Worm (Caenorhabditis elegans): ENCODE data around the gene erd-2.1.

erd-2.1 gene

DNA sequence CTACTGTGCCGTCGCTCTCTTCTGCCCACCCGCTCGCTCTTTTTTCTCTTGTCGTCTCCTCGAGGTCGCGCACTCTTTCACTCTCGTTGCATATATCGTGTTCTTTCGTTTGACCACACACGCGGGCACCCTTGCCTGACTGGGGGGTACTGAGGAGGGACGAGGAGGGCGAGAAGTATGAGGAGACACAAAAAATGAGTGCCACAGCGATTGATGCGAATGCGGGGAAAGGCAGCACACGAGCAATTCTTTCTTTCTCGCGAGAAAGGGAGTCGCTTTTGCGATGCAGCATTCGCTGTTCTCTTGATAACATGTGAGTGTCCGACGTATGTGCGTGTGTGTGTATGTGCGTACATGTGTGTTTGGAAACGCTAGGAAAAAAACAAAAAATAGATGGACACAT lies 29.9 kb upstream of the erd-2.1 start (continued):
- TF ChIP-seq unc-62 (GFP tag; optimal IDR thresholded peaks at IDR 0.05 in 1 of 2) = peak in 1 of 2 experiments; percentile 100
- TF ChIP-seq unc-62 (tag; optimal IDR thresholded peaks at IDR 0.05) = no peak
- no peak for TF ChIP-seq daf-12 (tag; optimal IDR thresholded peaks at IDR 0.05)
- TF ChIP-seq nhr-77 (tag; optimal IDR thresholded peaks at IDR 0.05) = peak; percentile 64
- no peak for TF ChIP-seq nhr-76 (tag; optimal IDR thresholded peaks at IDR 0.05)
- peak; percentile 94 for TF ChIP-seq mep-1 (tag; optimal IDR thresholded peaks at IDR 0.05)
- TF ChIP-seq gei-8 (GFP tag; optimal IDR thresholded peaks at IDR 0.05) = peak; percentile 27
- 0 out of 2 replicates have a peak, but pooled peaks have one; percentile 10 for TF ChIP-seq nhr-41 (GFP tag; IDR thresholded peaks at IDR 0.05)
- TF ChIP-seq F10B5.3 (tag; optimal IDR thresholded peaks at IDR 0.05) = peak; percentile 8
- peak; percentile 62 for TF ChIP-seq mes-2 (tag; optimal IDR thresholded peaks at IDR 0.05; ENCODE audit: poor library complexity, severe bottlenecking)
- TF ChIP-seq T26A8.4 (GFP tag; IDR thresholded peaks at IDR 0.05) = peak; percentile 63
- peak; percentile 40; the same call in 1 of the 2 replicates for TF ChIP-seq pha-4 (GFP tag; IDR thresholded peaks at IDR 0.05)
- TF ChIP-seq pha-4 (tag; optimal IDR thresholded peaks at IDR 0.05) = no peak
- TF ChIP-seq aha-1 (tag) = peak; percentile 97
- TF ChIP-seq lir-3 (tag; optimal IDR thresholded peaks at IDR 0.05) = no peak
- TF ChIP-seq nhr-25 (tag; optimal IDR thresholded peaks at IDR 0.05; ENCODE audit: borderline replicate concordance, insufficient read depth) = peak; percentile 75
- TF ChIP-seq Y48G9A.11 (GFP tag; IDR thresholded peaks at IDR 0.05) = no peak
- TF ChIP-seq mdl-1 (tag; optimal IDR thresholded peaks at IDR 0.05) = peak; percentile 93 to 97
- TF ChIP-seq hmg-1.1 (GFP tag; IDR thresholded peaks at IDR 0.05) = peak; percentile 91
- no peak for TF ChIP-seq lin-29 (GFP tag; IDR thresholded peaks at IDR 0.05)

DNA sequence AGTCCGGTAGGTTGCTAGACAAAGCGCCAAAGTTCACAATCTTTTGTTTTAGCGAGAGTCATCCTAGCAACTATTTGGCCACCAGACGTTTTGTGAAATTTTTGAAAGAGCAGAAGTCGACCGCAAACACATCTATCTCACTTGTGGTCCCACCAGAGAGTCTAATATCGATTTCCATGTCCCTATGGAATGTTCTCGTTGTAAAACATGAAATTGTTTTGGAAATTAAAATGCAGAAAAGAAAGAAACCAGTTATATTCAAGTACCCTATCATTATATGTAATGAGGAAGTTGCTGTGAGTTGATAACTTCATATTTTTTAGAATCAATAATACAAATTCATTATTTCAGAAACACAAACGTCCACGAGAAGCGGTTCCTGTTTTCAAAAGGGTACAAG lies 26.1 kb upstream of the erd-2.1 start:
- TF ChIP-seq aha-1 (tag) (peak; percentile 90), daf-19 (GFP tag; conservative IDR thresholded peaks at IDR 0.05) (no peak)

DNA sequence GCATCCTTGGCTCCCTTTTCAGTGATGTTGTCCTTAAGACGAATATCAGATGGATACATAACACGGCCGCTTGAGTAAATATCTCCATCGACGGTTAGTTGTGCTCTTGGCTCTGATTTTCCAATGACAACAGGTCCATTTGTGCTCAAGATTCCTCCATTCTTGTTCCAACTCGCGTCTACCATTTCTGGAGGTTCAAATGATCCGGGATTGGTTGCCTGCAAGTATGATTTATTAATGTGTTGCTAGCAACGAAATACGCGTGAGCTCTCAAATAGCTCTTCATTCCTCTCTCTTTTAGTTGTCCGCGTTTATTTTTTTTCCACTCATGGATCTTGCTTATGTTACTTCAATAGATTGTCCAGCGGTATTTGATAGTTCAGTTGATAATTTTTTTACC lies 25.1 kb upstream of the erd-2.1 start, which contains the start of gene arrd-28:
arrd-28 (plus strand) TSS at position 301 of the 400 bp plus-strand sequence.
- 0 out of 2 replicates have a peak, but pooled peaks have one; percentile 24 for TF ChIP-seq php-3 (GFP tag; IDR thresholded peaks at IDR 0.05)
- TF ChIP-seq egl-43 (GFP tag; IDR thresholded peaks at IDR 0.05) = no peak
- no peak for TF ChIP-seq hmg-1.1 (GFP tag; IDR thresholded peaks at IDR 0.05)

DNA sequence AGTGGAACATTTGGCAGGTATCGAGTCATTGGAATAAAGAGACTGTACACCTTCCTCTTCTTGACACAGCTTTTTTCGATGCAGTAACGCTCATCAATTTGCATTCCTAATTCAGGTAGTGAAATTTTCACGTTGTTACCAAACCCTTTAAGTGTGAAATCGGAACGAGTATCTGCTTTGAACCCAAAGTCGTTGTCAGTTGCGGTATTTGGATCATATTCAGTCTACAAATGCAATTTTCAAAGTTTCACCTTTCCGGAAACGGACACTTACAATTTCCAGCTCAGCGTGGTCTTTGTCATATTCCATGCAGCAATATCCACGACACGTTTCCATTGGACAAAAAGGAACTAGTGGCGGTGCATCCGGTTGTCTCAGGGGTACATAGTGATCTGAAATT lies 24.0 kb upstream of the erd-2.1 start:
- TF ChIP-seq aha-1 (tag) = peak; percentile 93
- no peak for TF ChIP-seq mdt-29 (GFP tag; IDR thresholded peaks at IDR 0.05)
- TF ChIP-seq mxl-2 (GFP tag; conservative IDR thresholded peaks at IDR 0.05) = no peak

DNA sequence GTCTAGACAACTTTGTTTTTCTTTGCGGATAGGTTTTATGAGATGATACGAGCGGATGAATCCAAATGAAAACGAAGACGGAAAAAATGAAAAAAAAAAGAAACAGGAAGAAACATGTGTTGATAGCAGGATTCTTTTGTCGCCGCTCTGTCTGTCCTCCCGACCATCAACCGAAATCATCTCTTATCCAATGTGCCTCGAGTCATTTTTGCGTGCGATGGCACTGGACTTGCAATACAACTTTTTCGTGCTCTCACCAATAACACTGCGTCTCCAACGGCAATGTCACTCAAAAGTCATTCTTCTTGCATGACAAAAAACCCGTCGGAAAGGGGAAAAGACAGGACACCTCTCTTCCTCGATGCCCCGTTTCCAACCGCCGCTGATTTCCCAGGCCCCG lies 17.7 kb upstream of the erd-2.1 start, which contains the start of gene ncs-4:
ncs-4 (plus strand) TSS at position 227 of the 400 bp plus-strand sequence.
- TF ChIP-seq zag-1 (tag; optimal IDR thresholded peaks at IDR 0.05) (no peak), daf-16 (GFP tag; optimal IDR thresholded peaks at IDR 0.05) (peak in 1 of 2 experiments; percentile 65), daf-16 (tag; optimal IDR thresholded peaks at IDR 0.05) (no peak), hlh-11 (tag; optimal IDR thresholded peaks at IDR 0.05) (peak; percentile 37), ceh-32 (tag; optimal IDR thresholded peaks at IDR 0.05; ENCODE audit: poor library complexity) (no peak)

DNA sequence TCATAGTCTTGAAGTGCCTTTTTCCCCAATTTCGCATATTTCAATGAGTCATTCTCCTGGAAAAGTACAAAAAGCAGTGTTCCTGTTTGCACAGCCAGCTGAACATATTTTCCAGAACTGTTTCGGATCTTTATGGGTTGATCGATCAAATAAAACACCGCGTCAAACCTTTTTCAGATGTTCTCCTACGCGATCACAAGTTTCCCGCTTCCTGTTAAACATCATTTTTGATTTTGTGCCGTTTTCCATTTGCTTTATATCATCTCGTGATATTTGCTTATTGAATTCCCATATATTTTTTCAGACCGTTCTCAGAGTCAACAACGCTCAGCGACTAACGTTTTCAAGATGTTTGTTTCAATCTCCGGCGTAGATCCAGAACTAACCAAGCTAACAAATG lies 16.1 kb upstream of the erd-2.1 start, which contains the start of gene C07A4.3:
C07A4.3 (plus strand) TSS at position 301 of the 400 bp plus-strand sequence.
- TF ChIP-seq lin-13 (GFP tag; optimal IDR thresholded peaks at IDR 0.05) = no peak
- no peak for TF ChIP-seq mxl-3 (GFP tag; optimal IDR thresholded peaks at IDR 0.05)
- TF ChIP-seq lin-38 (GFP tag; IDR thresholded peaks at IDR 0.05) = no peak
- no peak for TF ChIP-seq pha-4 (GFP tag; IDR thresholded peaks at IDR 0.05)
- no peak for TF ChIP-seq pha-4 (tag; optimal IDR thresholded peaks at IDR 0.05)
- TF ChIP-seq dpl-1 (GFP tag; optimal IDR thresholded peaks at IDR 0.05) = no peak
- no peak for TF ChIP-seq dmd-6 (GFP tag; IDR thresholded peaks at IDR 0.05)
- TF ChIP-seq zfp-3 (GFP tag; conservative IDR thresholded peaks at IDR 0.05) = no peak
- TF ChIP-seq Y5F2A.4 (GFP tag; optimal IDR thresholded peaks at IDR 0.05) = no peak
- TF ChIP-seq nhr-42 (GFP tag; IDR thresholded peaks at IDR 0.05) = no peak
- TF ChIP-seq unc-130 (GFP tag; optimal IDR thresholded peaks at IDR 0.05) = no peak
- no peak for TF ChIP-seq mep-1 (tag; optimal IDR thresholded peaks at IDR 0.05)
- TF ChIP-seq F49E8.2 (tag; optimal IDR thresholded peaks at IDR 0.05; ENCODE audit: borderline replicate concordance) = no peak
- TF ChIP-seq zfp-2 (tag; optimal IDR thresholded peaks at IDR 0.05) = no peak
- TF ChIP-seq sdz-12 (GFP tag; optimal IDR thresholded peaks at IDR 0.05) = no peak

Measured in whole organism, L4 larva.